Worm (Caenorhabditis elegans): ENCODE data around the gene C28A5.2.

DNA sequence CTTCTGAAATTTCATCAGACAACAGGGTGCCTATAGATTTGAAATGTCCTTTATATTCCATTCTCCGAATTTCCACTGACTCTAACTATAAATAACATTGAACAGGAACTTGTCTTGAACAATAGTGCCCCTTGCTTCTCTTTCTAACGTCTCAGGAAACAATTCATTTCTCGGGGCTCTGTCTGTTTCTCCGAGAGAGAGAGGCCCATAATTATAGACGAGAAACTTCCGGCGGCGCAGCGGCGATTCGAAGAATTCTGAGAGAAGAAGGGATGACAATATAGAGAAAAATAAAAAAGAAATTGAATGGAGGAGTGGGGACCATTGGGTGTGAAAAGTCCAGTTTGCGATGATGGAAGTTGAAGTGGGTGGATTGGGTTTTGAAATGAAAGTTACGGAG lies 20.9 kb upstream of the C28A5.2 start:
- TF ChIP-seq elt-3 (tag; optimal IDR thresholded peaks at IDR 0.05) (no peak), ceh-28 (tag; optimal IDR thresholded peaks at IDR 0.05) (no peak), nhr-28 (tag; optimal IDR thresholded peaks at IDR 0.05) (no peak), lsy-12 (tag; optimal IDR thresholded peaks at IDR 0.05) (no peak), nfya-1 (tag; optimal IDR thresholded peaks at IDR 0.05; ENCODE audit: insufficient read depth) (no peak), mdl-1 (tag; optimal IDR thresholded peaks at IDR 0.05) (no peak), aly-2 (tag; optimal IDR thresholded peaks at IDR 0.05) (no peak), fos-1 (tag; optimal IDR thresholded peaks at IDR 0.05) (no peak), daf-12 (tag; optimal IDR thresholded peaks at IDR 0.05) (no peak)
